Fruit fly (Drosophila melanogaster): Measurements from ENCODE around the gene CG34426.

The CG34426 gene

DNA sequence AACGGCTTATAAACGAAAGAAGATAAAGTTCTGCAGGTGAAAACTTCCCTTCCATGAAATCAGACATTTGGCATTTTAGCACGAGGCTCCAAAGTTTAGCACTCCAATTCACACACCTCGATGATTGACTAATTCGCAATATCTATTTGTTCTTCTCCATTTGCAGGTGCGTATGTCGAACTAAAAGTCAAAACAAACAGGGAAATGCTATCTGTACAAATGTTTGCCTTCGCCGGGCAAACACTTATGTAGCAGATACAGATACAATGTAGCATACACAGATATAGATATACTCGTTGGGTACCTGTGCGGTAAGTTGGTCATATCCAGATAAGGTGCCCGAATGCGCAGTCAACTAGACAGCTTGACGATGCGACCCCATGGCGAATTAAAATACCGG is 32.6 kb downstream of the CG34426 start (continued):
- TF ChIP-seq schlank (tag; optimal IDR thresholded peaks at IDR 0.05) (no peak), Atf3 (GFP tag; optimal IDR thresholded peaks at IDR 0.05) (no peak), CG42726 (GFP tag; IDR thresholded peaks at IDR 0.05; ENCODE audit: partially characterized antibody) (no peak), bbx (GFP tag; IDR thresholded peaks at IDR 0.05; ENCODE audit: partially characterized antibody) (no peak), fd64A (GFP tag; optimal IDR thresholded peaks at IDR 0.05) (peak; percentile 52), sr (GFP tag; IDR thresholded peaks at IDR 0.05) (no peak), CG9437 (GFP tag; optimal IDR thresholded peaks at IDR 0.05) (no peak), ac (GFP tag; optimal IDR thresholded peaks at IDR 0.05) (peak; percentile 37), sna (GFP tag; IDR thresholded peaks at IDR 0.05; ENCODE audit: partially characterized antibody) (no peak), D (optimal IDR thresholded peaks at IDR 0.05) (no peak), D (GFP tag; optimal IDR thresholded peaks at IDR 0.05) (peak; percentile 28), CG10565 (GFP tag; optimal IDR thresholded peaks at IDR 0.05) (no peak), CG3163 (GFP tag; optimal IDR thresholded peaks at IDR 0.05) (no peak), Bteb2 (GFP tag; optimal IDR thresholded peaks at IDR 0.05) (no peak), CG10147 (GFP tag; optimal IDR thresholded peaks at IDR 0.05) (no peak), CG9876 (GFP tag; optimal IDR thresholded peaks at IDR 0.05) (no peak), HHEX (GFP tag; optimal IDR thresholded peaks at IDR 0.05) (no peak), exex (tag; optimal IDR thresholded peaks at IDR 0.05) (no peak), nau (GFP tag; optimal IDR thresholded peaks at IDR 0.05) (peak; percentile 39), CG10267 (tag; optimal IDR thresholded peaks at IDR 0.05) (no peak), CG31388 (GFP tag; optimal IDR thresholded peaks at IDR 0.05) (no peak), H2.0 (GFP tag; IDR thresholded peaks at IDR 0.05) (no peak), CG9727 (GFP tag; optimal IDR thresholded peaks at IDR 0.05) (peak; percentile 45), CG7839 (tag; optimal IDR thresholded peaks at IDR 0.05) (no peak), CG17568 (GFP tag; optimal IDR thresholded peaks at IDR 0.05) (peak; percentile 12), peb (GFP tag; IDR thresholded peaks at IDR 0.05) (peak; percentile 36; the same call in 1 of the 2 replicates), jumu (GFP tag; optimal IDR thresholded peaks at IDR 0.05) (no peak), Kr (GFP tag; optimal IDR thresholded peaks at IDR 0.05) (peak; percentile 37), lola (GFP tag; optimal IDR thresholded peaks at IDR 0.05) (peak in 1 of 3 experiments; percentile 14), CG3281 (GFP tag; optimal IDR thresholded peaks at IDR 0.05) (peak; percentile 39), Aef1 (GFP tag; IDR thresholded peaks at IDR 0.05) (no peak), MTF-1 (GFP tag; optimal IDR thresholded peaks at IDR 0.05; ENCODE audit: borderline replicate concordance) (peak; percentile 55), CG17612 (GFP tag; IDR thresholded peaks at IDR 0.05) (no peak), E2f2 (GFP tag; IDR thresholded peaks at IDR 0.05) (peak; percentile 28; the same call in 1 of the 2 replicates), fd96Cb (tag; optimal IDR thresholded peaks at IDR 0.05) (no peak), danr (GFP tag; IDR thresholded peaks at IDR 0.05) (no peak), org-1 (GFP tag; optimal IDR thresholded peaks at IDR 0.05) (no peak), Dip2 (GFP tag; IDR thresholded peaks at IDR 0.05) (no peak), CG4360 (GFP tag; IDR thresholded peaks at IDR 0.05) (no peak), CG13424 (tag; optimal IDR thresholded peaks at IDR 0.05) (peak; percentile 5), dysf (GFP tag; IDR thresholded peaks at IDR 0.05) (no peak), CG8765 (GFP tag; IDR thresholded peaks at IDR 0.05) (no peak), CG2875 (GFP tag; optimal IDR thresholded peaks at IDR 0.05) (peak; percentile 24), CG32532 (GFP tag; IDR thresholded peaks at IDR 0.05) (no peak), chm (GFP tag; IDR thresholded peaks at IDR 0.05) (peak; percentile 34; the same call in 1 of the 2 replicates), HLHmδ (GFP tag; optimal IDR thresholded peaks at IDR 0.05) (peak; percentile 59), kah (GFP tag; optimal IDR thresholded peaks at IDR 0.05) (no peak), CG1832 (GFP tag; optimal IDR thresholded peaks at IDR 0.05) (no peak), H15 (GFP tag; IDR thresholded peaks at IDR 0.05) (no peak), BtbVII (GFP tag; optimal IDR thresholded peaks at IDR 0.05) (peak; percentile 23), pb (GFP tag; optimal IDR thresholded peaks at IDR 0.05) (no peak)

Measured in whole organism, embryonic.